Worm (Caenorhabditis elegans): ENCODE data around the gene ZK418.10.

ZK418.10 gene

DNA sequence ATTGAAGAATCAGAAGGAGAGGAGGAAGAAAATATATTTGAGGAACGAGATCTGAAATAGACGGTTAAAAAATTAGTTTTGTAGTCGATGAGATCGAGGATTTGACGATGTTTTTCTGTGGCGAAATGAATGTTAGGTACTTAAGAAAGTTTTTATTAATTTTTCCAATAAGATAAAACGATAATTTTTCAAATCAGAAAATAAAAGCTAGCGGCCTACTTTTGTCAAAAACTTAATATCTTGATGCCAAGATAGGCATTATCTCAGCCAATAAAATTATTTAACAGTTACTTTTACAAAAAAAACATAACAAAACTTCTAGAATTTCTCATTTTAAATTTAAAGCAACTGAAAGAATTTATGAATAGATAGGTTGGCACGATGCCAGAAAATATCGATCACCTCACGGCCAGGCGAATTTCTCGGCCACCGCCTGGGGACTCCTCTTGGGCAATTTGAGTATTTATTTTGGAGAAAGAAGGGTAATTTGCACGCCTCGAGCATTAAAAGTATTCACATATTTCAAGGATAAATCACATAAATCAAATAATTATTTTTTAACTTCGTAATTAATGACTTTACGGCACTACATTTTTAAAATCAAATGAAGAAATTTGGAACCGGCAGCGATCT lies 2.7 kb downstream of the ZK418.10 start, which contains the start of gene fubl-2 (continued):
- TF ChIP-seq F57C9.4 (tag; optimal IDR thresholded peaks at IDR 0.05) (no peak), tlf-1 (GFP tag; optimal IDR thresholded peaks at IDR 0.05) (no peak), hmg-1.2 (GFP tag; IDR thresholded peaks at IDR 0.05) (no peak; the same call in 1 of the 2 replicates), rcor-1 (GFP tag; IDR thresholded peaks at IDR 0.05) (no peak), B0336.3 (GFP tag; IDR thresholded peaks at IDR 0.05) (no peak), ets-4 (GFP tag; optimal IDR thresholded peaks at IDR 0.05) (no peak), chd-7 (tag; optimal IDR thresholded peaks at IDR 0.05) (no peak), Y67H2A.10 (GFP tag; conservative IDR thresholded peaks at IDR 0.05) (no peak), hrde-1 (tag; optimal IDR thresholded peaks at IDR 0.05; ENCODE audit: borderline replicate concordance) (no peak), rpc-1 (optimal IDR thresholded peaks at IDR 0.05) (no peak), rpc-1 (tag; optimal IDR thresholded peaks at IDR 0.05) (no peak), D2030.7 (GFP tag; IDR thresholded peaks at IDR 0.05) (peak; percentile 59; the same call in 1 of the 2 replicates), die-1 (tag; optimal IDR thresholded peaks at IDR 0.05) (no peak), madf-8 (GFP tag; conservative IDR thresholded peaks at IDR 0.05) (no peak), snpc-4 (GFP tag; optimal IDR thresholded peaks at IDR 0.05) (no peak), snpc-4 (tag; optimal IDR thresholded peaks at IDR 0.05) (peak in 1 of 4 experiments; percentile 25), snpc-3.4 (tag; optimal IDR thresholded peaks at IDR 0.05) (peak; percentile 45)

DNA sequence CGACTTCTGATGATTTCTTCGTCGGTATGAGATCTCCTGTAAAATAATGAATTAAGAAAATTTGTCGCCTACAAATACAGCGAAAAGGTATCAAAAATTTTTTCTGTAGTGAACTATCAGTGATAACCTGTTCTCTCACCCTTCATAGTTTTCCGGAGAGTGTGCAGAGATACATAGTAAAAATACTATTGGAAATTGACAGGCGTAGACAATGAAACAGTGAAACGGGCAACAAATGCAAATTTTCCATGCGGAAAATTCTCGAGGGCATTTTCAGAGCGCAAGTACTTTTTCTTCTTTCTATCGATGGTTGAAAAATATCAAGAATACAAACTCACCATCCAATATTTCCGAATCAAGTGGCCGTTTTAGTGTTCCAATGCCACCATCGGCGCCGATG lies 3.3 kb downstream of the ZK418.10 start:
- peak; percentile 26 for TF ChIP-seq nhr-80 (tag; optimal IDR thresholded peaks at IDR 0.05)
- TF ChIP-seq attf-5 (GFP tag; optimal IDR thresholded peaks at IDR 0.05), result peak; percentile 41
- TF ChIP-seq akir-1 (GFP tag; optimal IDR thresholded peaks at IDR 0.05), result no peak
- TF ChIP-seq hmg-1.2 (GFP tag; IDR thresholded peaks at IDR 0.05), result peak; percentile 68; the same call in 1 of the 2 replicates

DNA sequence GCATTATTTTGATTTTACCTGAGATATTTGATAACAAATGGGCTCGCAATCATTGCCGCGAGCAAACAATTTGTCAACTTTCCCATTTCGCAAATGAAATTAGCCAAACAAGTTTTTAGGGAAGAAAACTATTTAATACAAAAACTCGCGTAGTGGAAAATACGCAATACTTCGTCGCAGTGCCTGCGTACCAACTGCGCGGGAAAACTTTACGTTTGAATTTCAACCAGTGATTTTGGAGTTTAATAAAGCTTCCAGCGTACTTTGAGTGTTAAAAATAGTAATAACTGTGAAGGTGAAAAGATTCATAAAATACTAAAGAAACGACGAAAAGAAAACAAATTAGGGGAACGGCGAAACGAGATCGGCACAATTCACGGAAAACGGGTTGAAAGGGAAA lies 5.6 kb downstream of the ZK418.10 start, which contains the start of gene tofu-7:
Gene tofu-7 (minus strand): TSS at position 111 of the 400 bp plus-strand sequence.
- TF ChIP-seq F33H1.4 (GFP tag; IDR thresholded peaks at IDR 0.05) (peak; percentile 51), ceh-58 (GFP tag; IDR thresholded peaks at IDR 0.05) (no peak), mel-28 (tag; optimal IDR thresholded peaks at IDR 0.05; ENCODE audit: borderline replicate concordance) (no peak), zfh-2 (GFP tag; conservative IDR thresholded peaks at IDR 0.05) (no peak), Y67H2A.10 (GFP tag; conservative IDR thresholded peaks at IDR 0.05) (no peak), madf-10 (tag; optimal IDR thresholded peaks at IDR 0.05) (no peak), F39B2.1 (GFP tag; IDR thresholded peaks at IDR 0.05) (no peak), efl-1 (GFP tag; optimal IDR thresholded peaks at IDR 0.05) (peak; percentile 80), aptf-2 (GFP tag; conservative IDR thresholded peaks at IDR 0.05) (no peak), F10E7.11 (tag; optimal IDR thresholded peaks at IDR 0.05) (no peak), lin-40 (tag; optimal IDR thresholded peaks at IDR 0.05) (no peak), egl-18 (GFP tag; IDR thresholded peaks at IDR 0.05) (no peak), cebp-2 (GFP tag; IDR thresholded peaks at IDR 0.05) (no peak), B0035.1 (tag; optimal IDR thresholded peaks at IDR 0.05) (no peak), snpc-4 (GFP tag; optimal IDR thresholded peaks at IDR 0.05) (no peak), snpc-4 (tag; optimal IDR thresholded peaks at IDR 0.05) (no peak), hrde-1 (tag; optimal IDR thresholded peaks at IDR 0.05; ENCODE audit: borderline replicate concordance) (peak; percentile 11), D2030.7 (GFP tag; IDR thresholded peaks at IDR 0.05) (peak; percentile 28; the same call in 1 of the 2 replicates), nfya-1 (tag; optimal IDR thresholded peaks at IDR 0.05; ENCODE audit: borderline replicate concordance, insufficient read depth) (no peak), fkh-3 (tag; optimal IDR thresholded peaks at IDR 0.05) (no peak), B0019.2 (GFP tag; conservative IDR thresholded peaks at IDR 0.05) (peak; percentile 66; the same call in 1 of the 2 replicates), rec-8 (tag; optimal IDR thresholded peaks at IDR 0.05) (no peak), him-1 (tag; optimal IDR thresholded peaks at IDR 0.05) (peak; percentile 30), F49E8.2 (tag; optimal IDR thresholded peaks at IDR 0.05; ENCODE audit: insufficient read depth) (peak; percentile 11), ZK185.1 (tag; optimal IDR thresholded peaks at IDR 0.05; ENCODE audit: poor library complexity, severe bottlenecking) (no peak), B0261.1 (tag; optimal IDR thresholded peaks at IDR 0.05) (no peak), ets-4 (GFP tag; optimal IDR thresholded peaks at IDR 0.05) (no peak), F23B12.7 (tag; optimal IDR thresholded peaks at IDR 0.05; ENCODE audit: insufficient read depth) (peak; percentile 2), lsl-1 (GFP tag; optimal IDR thresholded peaks at IDR 0.05) (peak; percentile 34), let-526 (GFP tag; IDR thresholded peaks at IDR 0.05) (no peak)
